Worm (Caenorhabditis elegans) whole organism, L4/young adult: ENCODE measurements around the gene F36H12.17.
"Not testable (repeated sequence)": the region's sequence is repeated elsewhere in the genome, so short reads cannot be mapped to it uniquely, and the experiment has no call there.

Source experiments
- W03F9.2 ChIP-seq: fragments of 150-350 bp; optimal IDR thresholded peaks from 2 replicates; lab custom pipeline; 2014; ENCODE audit warnings: missing biosample characterization, missing genetic modification characterization
- dao-5 ChIP-seq: sonication (generic microtip); optimal IDR thresholded peaks from 2 replicates; lab custom pipeline; 2016; ENCODE audit warnings: missing genotype, missing genetic modification characterization, moderate library complexity, missing compliant biosample characterization
- him-1 ChIP-seq: sonication (generic microtip); optimal IDR thresholded peaks from 2 replicates; lab custom pipeline; 2016; ENCODE audit warnings: missing genotype, missing genetic modification reagents, missing genetic modification characterization, missing compliant biosample characterization

F36H12.17 gene

ce11 chrIV:5230530-5230929 is 47.1 kb downstream of the F36H12.17 start, which contains the start of gene thn-5:
TSS of gene thn-5 (plus strand) at chrIV:5230830.
- TF ChIP-seq him-1 = no peak

- no peak for TF ChIP-seq W03F9.2 (tag; lab: Kevin White, UChicago)
- TF ChIP-seq dao-5 (tag; lab: Kevin White, UChicago) = no peak
Measured at ce11 chrIV:5228619-5229018, 49.0 kb downstream of the F36H12.17 start, which contains the start of gene thn-6. TSS of gene thn-6 (plus strand) at chrIV:5228919.

DNA sequence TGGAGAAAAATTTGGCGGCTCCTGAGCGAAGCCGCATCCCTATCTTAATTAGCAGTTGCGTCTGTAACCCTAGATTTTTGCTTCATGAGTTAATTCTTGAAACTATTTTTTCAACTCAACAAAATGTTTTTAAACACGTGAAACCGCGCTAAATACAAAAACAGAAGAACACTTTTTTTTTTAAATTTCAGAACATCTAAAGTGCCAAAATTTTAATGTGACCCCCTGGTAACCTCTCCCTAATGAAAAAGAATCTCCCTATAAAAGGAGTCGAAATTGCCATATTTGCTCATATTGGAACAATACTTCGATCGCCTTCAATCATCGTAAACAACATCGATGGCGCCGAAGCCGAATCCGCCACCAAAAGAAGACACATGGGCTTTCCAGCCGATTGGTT is 51.1 kb downstream of the F36H12.17 start, which contains the start of gene nsph-4.1:
Gene nsph-4.1, plus strand, starts transcription at position 301 of the 400 bp plus-strand sequence.
- TF ChIP-seq dao-5 (tag; lab: Kevin White, UChicago); W03F9.2 (tag; lab: Kevin White, UChicago); him-1: not testable (repeated sequence)

- TF ChIP-seq dao-5 (tag; lab: Kevin White, UChicago); him-1; W03F9.2 (tag; lab: Kevin White, UChicago): not testable (repeated sequence)
Measured at ce11 chrIV:5225277-5225822, 52.3 kb downstream of the F36H12.17 start, which contains the start of gene cylc-1. TSS of gene cylc-1 (minus strand) at chrIV:5225772.

DNA sequence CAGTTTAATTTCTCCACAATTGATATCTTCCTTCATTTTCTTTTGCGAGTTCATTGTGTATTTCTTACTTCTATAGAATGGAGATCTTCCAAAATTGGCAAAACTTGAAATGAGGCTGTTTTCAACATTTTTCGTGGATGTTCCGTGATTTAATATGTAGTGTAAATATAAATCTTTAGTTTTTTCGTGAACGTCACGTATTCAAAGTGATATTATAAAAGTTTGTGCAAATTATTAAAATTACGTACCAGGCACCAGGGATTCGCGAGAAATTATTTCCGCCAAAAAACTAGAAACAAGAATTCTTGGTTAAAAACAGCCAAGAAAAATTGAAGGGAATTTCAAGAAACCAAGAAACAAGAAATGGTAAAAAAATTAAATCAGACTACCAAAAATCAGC is 53.4 kb downstream of the F36H12.17 start, which contains the start of gene Y59E9AL.8:
Gene Y59E9AL.8, minus strand, starts transcription at position 101 of the 400 bp plus-strand sequence.
- TF ChIP-seq dao-5 (tag; lab: Kevin White, UChicago) (no peak), him-1 (no peak), W03F9.2 (tag; lab: Kevin White, UChicago) (no peak)

- TF ChIP-seq dao-5 (tag; lab: Kevin White, UChicago) (no peak), W03F9.2 (tag; lab: Kevin White, UChicago) (no peak), him-1 (no peak)
Measured at ce11 chrIV:5221721-5222120, 55.9 kb downstream of the F36H12.17 start.

DNA sequence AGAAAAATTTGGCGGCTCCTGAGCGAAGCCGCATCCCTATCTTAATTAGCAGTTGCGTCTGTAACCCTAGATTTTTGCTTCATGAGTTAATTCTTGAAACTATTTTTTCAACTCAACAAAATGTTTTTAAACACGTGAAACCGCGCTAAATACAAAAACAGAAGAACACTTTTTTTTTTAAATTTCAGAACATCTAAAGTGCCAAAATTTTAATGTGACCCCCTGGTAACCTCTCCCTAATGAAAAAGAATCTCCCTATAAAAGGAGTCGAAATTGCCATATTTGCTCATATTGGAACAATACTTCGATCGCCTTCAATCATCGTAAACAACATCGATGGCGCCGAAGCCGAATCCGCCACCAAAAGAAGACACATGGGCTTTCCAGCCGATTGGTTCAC is 59.2 kb downstream of the F36H12.17 start, which contains the start of gene nsph-4.2:
Gene nsph-4.2, plus strand, starts transcription at position 301 of the 400 bp plus-strand sequence.
- not testable (repeated sequence) for TF ChIP-seq W03F9.2 (tag; lab: Kevin White, UChicago); dao-5 (tag; lab: Kevin White, UChicago); him-1
